Worm (Caenorhabditis elegans): ENCODE results near the gene R10E9.2.
A peak's percentile ranks its signal among the peaks of the same experiment; 100 is the strongest.

R10E9.2 gene

ce11 chrIII:3918569-3918968 lies 45.6 kb downstream of the R10E9.2 start, which contains the start of gene ZK1058.3:
TSS of gene ZK1058.3 (plus strand) at chrIII:3918869.
- TF ChIP-seq pag-3 (tag; optimal IDR thresholded peaks at IDR 0.05; ENCODE audit: borderline replicate concordance, insufficient read depth) (no peak), efl-1 (optimal IDR thresholded peaks at IDR 0.05) (no peak), efl-1 (GFP tag; optimal IDR thresholded peaks at IDR 0.05 in 1 of 2) (peak in 1 of 2 experiments; percentile 0)

ce11 chrIII:3916624-3917023 lies 47.5 kb downstream of the R10E9.2 start, which contains the start of gene ccdc-47:
TSS of gene ccdc-47 (plus strand) at chrIII:3916967.
- no peak for TF ChIP-seq nhr-77 (tag; optimal IDR thresholded peaks at IDR 0.05)
- peak; percentile 65 for TF ChIP-seq nhr-47 (tag; optimal IDR thresholded peaks at IDR 0.05)
- peak; percentile 42 for TF ChIP-seq irx-1 (tag; optimal IDR thresholded peaks at IDR 0.05)
- TF ChIP-seq efl-1 (optimal IDR thresholded peaks at IDR 0.05): peak; percentile 46 to 86
- peak; percentile 85 to 98 for TF ChIP-seq efl-1 (GFP tag; optimal IDR thresholded peaks at IDR 0.05 in 1 of 2)
- TF ChIP-seq F16B12.6 (tag; optimal IDR thresholded peaks at IDR 0.05): peak; percentile 19
- TF ChIP-seq nhr-19 (GFP tag; conservative IDR thresholded peaks at IDR 0.05): peak; percentile 58
- TF ChIP-seq hpl-2 (GFP tag; optimal IDR thresholded peaks at IDR 0.05): no peak
- TF ChIP-seq nhr-237 (tag; optimal IDR thresholded peaks at IDR 0.05): no peak
- no peak for TF ChIP-seq C04F5.9 (tag; optimal IDR thresholded peaks at IDR 0.05)
- no peak for TF ChIP-seq efl-3 (GFP tag; optimal IDR thresholded peaks at IDR 0.05)
- peak; percentile 65 to 75 for TF ChIP-seq lsy-2 (tag; optimal IDR thresholded peaks at IDR 0.05)
- TF ChIP-seq lin-39 (tag; optimal IDR thresholded peaks at IDR 0.05): peak; percentile 4
- peak; percentile 74 for TF ChIP-seq nhr-71 (tag; optimal IDR thresholded peaks at IDR 0.05)
- TF ChIP-seq C16A3.4 (tag; optimal IDR thresholded peaks at IDR 0.05): peak; percentile 71
- TF ChIP-seq swsn-7 (tag; optimal IDR thresholded peaks at IDR 0.05): peak; percentile 66
- no peak for TF ChIP-seq ceh-90 (tag; optimal IDR thresholded peaks at IDR 0.05)
- peak; percentile 35 for TF ChIP-seq unc-86 (tag; optimal IDR thresholded peaks at IDR 0.05)
- peak; percentile 41 to 47 (median 44) for TF ChIP-seq ceh-82 (tag; optimal IDR thresholded peaks at IDR 0.05)
- peak; percentile 76 for TF ChIP-seq snu-23 (GFP tag; optimal IDR thresholded peaks at IDR 0.05)
- no peak for TF ChIP-seq tlp-1 (tag; optimal IDR thresholded peaks at IDR 0.05)
- TF ChIP-seq lin-13 (GFP tag; optimal IDR thresholded peaks at IDR 0.05): peak; percentile 15
- no peak for TF ChIP-seq fkh-4 (tag; optimal IDR thresholded peaks at IDR 0.05; ENCODE audit: borderline replicate concordance)
- peak; percentile 54 for TF ChIP-seq skn-1 (tag; optimal IDR thresholded peaks at IDR 0.05)
- peak; percentile 66 for TF ChIP-seq snpc-4 (tag; optimal IDR thresholded peaks at IDR 0.05)
- TF ChIP-seq grh-1 (GFP tag; IDR thresholded peaks at IDR 0.05): 0 out of 2 replicates have a peak, but pooled peaks have one; percentile 28
- peak; percentile 22 for TF ChIP-seq ztf-4 (tag; optimal IDR thresholded peaks at IDR 0.05)
- TF ChIP-seq nhr-85 (tag): peak; percentile 73
- TF ChIP-seq elt-2 (tag; optimal IDR thresholded peaks at IDR 0.05): peak; percentile 16
- peak; percentile 53 for TF ChIP-seq unc-130 (tag; optimal IDR thresholded peaks at IDR 0.05)
- no peak for TF ChIP-seq pax-3 (tag; optimal IDR thresholded peaks at IDR 0.05)
- TF ChIP-seq elt-3 (tag; optimal IDR thresholded peaks at IDR 0.05): peak in 1 of 6 experiments; percentile 70
- peak; percentile 40 for TF ChIP-seq lir-3 (tag; optimal IDR thresholded peaks at IDR 0.05; ENCODE audit: poor library complexity)
- no peak for TF ChIP-seq ces-1 (GFP tag; optimal IDR thresholded peaks at IDR 0.05)
- no peak for TF ChIP-seq fos-1 (tag; optimal IDR thresholded peaks at IDR 0.05)
- TF ChIP-seq unc-98 (GFP tag; IDR thresholded peaks at IDR 0.05): no peak
- TF ChIP-seq dsc-1 (tag; optimal IDR thresholded peaks at IDR 0.05): peak; percentile 66
- no peak for TF ChIP-seq ets-5 (GFP tag; IDR thresholded peaks at IDR 0.05)
- peak; percentile 62 for TF ChIP-seq blmp-1 (tag; optimal IDR thresholded peaks at IDR 0.05)
- TF ChIP-seq alr-1 (tag; optimal IDR thresholded peaks at IDR 0.05; ENCODE audit: borderline replicate concordance): no peak
- TF ChIP-seq xbp-1 (tag; optimal IDR thresholded peaks at IDR 0.05): peak; percentile 55
- no peak for TF ChIP-seq pqm-1 (tag; optimal IDR thresholded peaks at IDR 0.05)
- TF ChIP-seq mdl-1 (tag; optimal IDR thresholded peaks at IDR 0.05): peak in 1 of 2 experiments; percentile 33
- no peak for TF ChIP-seq mab-9 (GFP tag; IDR thresholded peaks at IDR 0.05)
- TF ChIP-seq tbx-2 (tag; optimal IDR thresholded peaks at IDR 0.05): peak; percentile 49
- no peak for TF ChIP-seq sup-37 (GFP tag; optimal IDR thresholded peaks at IDR 0.05)
- no peak for TF ChIP-seq egl-27 (tag; optimal IDR thresholded peaks at IDR 0.05)
- TF ChIP-seq nhr-90 (tag; optimal IDR thresholded peaks at IDR 0.05; ENCODE audit: poor library complexity): peak; percentile 52
- no peak for TF ChIP-seq mef-2 (tag; optimal IDR thresholded peaks at IDR 0.05)

Measured in whole organism, L1 larva.